Fruit fly (Drosophila melanogaster): ENCODE data around the gene CG2258.

The CG2258 gene

dm6 chrX:8058446-8058900 lies 43.4 kb downstream of the CG2258 start (continued):
- TF ChIP-seq Hr78 (GFP tag; optimal IDR thresholded peaks at IDR 0.05) (peak in 1 of 2 experiments; percentile 19), sc (optimal IDR thresholded peaks at IDR 0.05) (no peak), sc (GFP tag; optimal IDR thresholded peaks at IDR 0.05) (no peak), gcm (GFP tag; optimal IDR thresholded peaks at IDR 0.05) (peak; percentile 28), TFAM (GFP tag; optimal IDR thresholded peaks at IDR 0.05) (no peak), gfzf (GFP tag; optimal IDR thresholded peaks at IDR 0.05) (no peak), Aef1 (GFP tag; IDR thresholded peaks at IDR 0.05) (0 out of 3 replicates have a peak, but pooled peaks have one; percentile 25), unc-4 (GFP tag; IDR thresholded peaks at IDR 0.05; ENCODE audit: partially characterized antibody) (no peak), CG31441 (GFP tag; IDR thresholded peaks at IDR 0.05) (no peak), abd-A (tag; optimal IDR thresholded peaks at IDR 0.05) (peak; percentile 86), Side (GFP tag; optimal IDR thresholded peaks at IDR 0.05) (no peak), CG2120 (GFP tag; optimal IDR thresholded peaks at IDR 0.05) (no peak), CG34224 (GFP tag; IDR thresholded peaks at IDR 0.05; ENCODE audit: partially characterized antibody) (peak; percentile 46; the same call in 2 of the 3 replicates), Lim3 (GFP tag; IDR thresholded peaks at IDR 0.05) (no peak), Sox100B (GFP tag; optimal IDR thresholded peaks at IDR 0.05) (no peak), cas (GFP tag; IDR thresholded peaks at IDR 0.05) (no peak), CG2875 (GFP tag; optimal IDR thresholded peaks at IDR 0.05) (no peak), YL-1 (GFP tag; optimal IDR thresholded peaks at IDR 0.05) (peak; percentile 42), hbn (GFP tag; IDR thresholded peaks at IDR 0.05; ENCODE audit: partially characterized antibody) (0 out of 2 replicates have a peak, but pooled peaks have one; percentile 20), ash1 (GFP tag; optimal IDR thresholded peaks at IDR 0.05) (peak; percentile 68), chinmo (GFP tag; IDR thresholded peaks at IDR 0.05; ENCODE audit: partially characterized antibody) (peak; percentile 99), Meics (GFP tag; optimal IDR thresholded peaks at IDR 0.05) (peak; percentile 15), CG4617 (GFP tag; optimal IDR thresholded peaks at IDR 0.05; ENCODE audit: borderline replicate concordance) (no peak), oc (tag; optimal IDR thresholded peaks at IDR 0.05) (peak; percentile 31), CG7963 (GFP tag; IDR thresholded peaks at IDR 0.05; ENCODE audit: partially characterized antibody) (no peak), aop (GFP tag; IDR thresholded peaks at IDR 0.05) (no peak), vfl (GFP tag; optimal IDR thresholded peaks at IDR 0.05) (no peak), ftz-f1 (GFP tag; optimal IDR thresholded peaks at IDR 0.05) (no peak), HLH54F (GFP tag; optimal IDR thresholded peaks at IDR 0.05) (no peak), al (GFP tag; IDR thresholded peaks at IDR 0.05) (no peak), p53 (GFP tag; optimal IDR thresholded peaks at IDR 0.05) (no peak), pros (GFP tag; optimal IDR thresholded peaks at IDR 0.05) (peak; percentile 44), sim (GFP tag; IDR thresholded peaks at IDR 0.05) (no peak), CHES-1-like (GFP tag; optimal IDR thresholded peaks at IDR 0.05) (no peak), pzg (GFP tag; optimal IDR thresholded peaks at IDR 0.05) (peak; percentile 14), Dp (GFP tag; optimal IDR thresholded peaks at IDR 0.05) (no peak), CG12299 (tag; optimal IDR thresholded peaks at IDR 0.05) (no peak), zen (tag; optimal IDR thresholded peaks at IDR 0.05) (no peak), CG10431 (GFP tag; optimal IDR thresholded peaks at IDR 0.05) (peak; percentile 83), CG18262 (tag; optimal IDR thresholded peaks at IDR 0.05) (no peak), CG12769 (tag; optimal IDR thresholded peaks at IDR 0.05) (peak; percentile 29), sug (tag; optimal IDR thresholded peaks at IDR 0.05) (peak; percentile 30), sisA (GFP tag; IDR thresholded peaks at IDR 0.05) (no peak), Dad (GFP tag; optimal IDR thresholded peaks at IDR 0.05) (no peak), Dll (GFP tag; IDR thresholded peaks at IDR 0.05; ENCODE audit: partially characterized antibody) (0 out of 4 replicates have a peak, but pooled peaks have one; percentile 41), Taf1 (GFP tag; IDR thresholded peaks at IDR 0.05) (no peak), CG10147 (GFP tag; optimal IDR thresholded peaks at IDR 0.05) (no peak), caup (GFP tag; optimal IDR thresholded peaks at IDR 0.05; ENCODE audit: severe bottlenecking) (no peak), lilli (GFP tag; optimal IDR thresholded peaks at IDR 0.05) (no peak), Deaf1 (tag; optimal IDR thresholded peaks at IDR 0.05) (peak; percentile 44)

Measured in whole organism, embryonic.